Worm (Caenorhabditis elegans): ENCODE results near the gene nra-4.

Gene nra-4

DNA sequence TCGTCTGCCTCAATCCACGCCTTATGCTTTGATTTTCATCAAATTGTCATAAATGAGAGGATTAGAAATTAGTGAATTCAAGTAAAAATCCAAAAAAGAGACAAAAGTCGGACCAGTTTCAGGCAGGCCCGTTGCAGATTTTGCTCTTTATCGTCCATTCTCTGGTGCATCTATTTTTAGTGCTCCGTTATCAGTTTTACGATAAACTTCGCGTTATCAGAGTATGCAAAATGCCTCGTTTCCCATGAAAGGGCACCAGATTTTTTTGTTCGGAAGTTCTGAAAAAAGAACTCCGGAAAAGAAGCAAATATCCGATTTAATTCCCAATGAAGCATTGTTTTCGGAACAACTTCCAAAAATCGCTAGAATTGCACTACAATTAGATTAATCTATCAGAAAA is 42.5 kb downstream of the nra-4 start:
- TF ChIP-seq F39B2.1 (GFP tag; IDR thresholded peaks at IDR 0.05) (no peak), F23B12.7 (tag; optimal IDR thresholded peaks at IDR 0.05; ENCODE audit: insufficient read depth) (no peak), ceh-79 (tag; optimal IDR thresholded peaks at IDR 0.05) (no peak), cebp-2 (GFP tag; IDR thresholded peaks at IDR 0.05) (no peak), Y67H2A.10 (GFP tag; conservative IDR thresholded peaks at IDR 0.05) (no peak), lin-35 (GFP tag; optimal IDR thresholded peaks at IDR 0.05) (no peak), aptf-2 (GFP tag; conservative IDR thresholded peaks at IDR 0.05) (no peak)

- TF ChIP-seq F23B12.7 (tag; optimal IDR thresholded peaks at IDR 0.05; ENCODE audit: insufficient read depth) (peak; percentile 48), hsf-1 (GFP tag; IDR thresholded peaks at IDR 0.05) (no peak), unc-130 (GFP tag; optimal IDR thresholded peaks at IDR 0.05) (peak; percentile 69), bed-2 (GFP tag; IDR thresholded peaks at IDR 0.05) (peak; percentile 68; the same call in 1 of the 2 replicates), F49E8.2 (tag; optimal IDR thresholded peaks at IDR 0.05; ENCODE audit: insufficient read depth) (peak; percentile 10), Y67H2A.10 (GFP tag; conservative IDR thresholded peaks at IDR 0.05) (no peak), athp-1 (tag; optimal IDR thresholded peaks at IDR 0.05) (peak; percentile 26), lsl-1 (GFP tag; optimal IDR thresholded peaks at IDR 0.05) (peak; percentile 7), attf-5 (GFP tag; optimal IDR thresholded peaks at IDR 0.05) (peak; percentile 45), tbp1 (GFP tag; optimal IDR thresholded peaks at IDR 0.05) (no peak), him-1 (tag; optimal IDR thresholded peaks at IDR 0.05) (peak; percentile 34), madf-10 (tag; optimal IDR thresholded peaks at IDR 0.05) (peak; percentile 43), mcd-1 (GFP tag; IDR thresholded peaks at IDR 0.05) (peak; percentile 37; the same call in 1 of the 2 replicates), ceh-100 (GFP tag; IDR thresholded peaks at IDR 0.05) (peak; percentile 98), egrh-3 (GFP tag; IDR thresholded peaks at IDR 0.05) (0 out of 2 replicates have a peak, but pooled peaks have one; percentile 10), ztf-26 (tag; optimal IDR thresholded peaks at IDR 0.05) (peak; percentile 4), rec-8 (tag; optimal IDR thresholded peaks at IDR 0.05) (peak in 1 of 2 experiments; percentile 52), D2030.7 (GFP tag; IDR thresholded peaks at IDR 0.05) (peak; percentile 48; the same call in 1 of the 2 replicates), cebp-1 (GFP tag; IDR thresholded peaks at IDR 0.05) (no peak), cebp-1 (tag; optimal IDR thresholded peaks at IDR 0.05) (peak; percentile 40), C17E4.6 (GFP tag; IDR thresholded peaks at IDR 0.05) (no peak), snpc-3.4 (tag; optimal IDR thresholded peaks at IDR 0.05) (peak; percentile 45), madf-6 (GFP tag; IDR thresholded peaks at IDR 0.05) (no peak), K12H6.12 (tag; optimal IDR thresholded peaks at IDR 0.05) (peak; percentile 85), attf-3 (GFP tag; conservative IDR thresholded peaks at IDR 0.05) (peak; percentile 99), nhr-80 (tag; optimal IDR thresholded peaks at IDR 0.05) (peak; percentile 4), dox-1 (GFP tag; IDR thresholded peaks at IDR 0.05) (0 out of 2 replicates have a peak, but pooled peaks have one; percentile 15), tlf-1 (GFP tag; optimal IDR thresholded peaks at IDR 0.05) (no peak), lin-40 (tag; optimal IDR thresholded peaks at IDR 0.05) (peak; percentile 82), efl-1 (GFP tag; optimal IDR thresholded peaks at IDR 0.05) (peak; percentile 30), lin-35 (GFP tag; optimal IDR thresholded peaks at IDR 0.05) (peak in 1 of 3 experiments; percentile 44), C06A6.2 (GFP tag; conservative IDR thresholded peaks at IDR 0.05) (no peak), die-1 (tag; optimal IDR thresholded peaks at IDR 0.05) (no peak), dpff-1 (tag; optimal IDR thresholded peaks at IDR 0.05) (no peak), ceh-27 (GFP tag; optimal IDR thresholded peaks at IDR 0.05) (peak; percentile 49), lin-54 (GFP tag; optimal IDR thresholded peaks at IDR 0.05) (peak; percentile 19), ztf-28 (GFP tag; IDR thresholded peaks at IDR 0.05) (peak; percentile 70; the same call in 1 of the 2 replicates)
Observed at ce11 chrV:1003826-1004225, 44.6 kb downstream of the nra-4 start.

All from whole organism, young adult.